Worm (Caenorhabditis elegans): Measurements from ENCODE around the gene T21E8.7.

DNA sequence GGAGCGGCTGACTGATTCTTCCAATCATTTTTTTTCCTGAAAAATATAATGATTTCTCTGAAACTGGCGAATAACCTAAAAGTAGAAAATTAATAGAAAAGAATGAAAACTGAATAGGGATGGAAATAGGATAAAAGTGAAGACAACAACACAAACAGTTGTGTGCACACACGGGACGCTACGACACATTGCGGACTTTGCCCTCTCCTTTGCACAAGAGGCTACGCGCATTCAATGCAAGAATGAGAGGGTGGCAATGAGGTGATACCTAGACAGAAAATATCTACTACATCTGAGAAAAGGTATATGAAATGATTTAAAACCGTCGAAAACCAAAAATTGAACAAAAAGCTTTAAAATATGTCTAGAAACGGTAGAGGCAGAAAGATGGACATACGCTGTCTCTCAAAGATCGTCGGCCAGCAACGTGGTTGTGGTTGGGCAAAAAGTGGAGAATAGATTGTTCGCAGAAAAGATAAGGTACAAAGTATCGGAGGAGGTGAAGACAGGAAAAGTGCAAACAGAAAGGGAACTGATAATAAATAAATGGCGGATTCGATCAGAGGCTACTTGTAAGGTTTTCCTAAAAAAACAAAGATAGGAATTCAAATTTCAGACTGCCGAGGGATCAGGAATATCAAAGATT is 16.9 kb downstream of the T21E8.7 start, which contains the start of gene suca-1:
- peak in 1 of 2 experiments; percentile 47 for TF ChIP-seq lsy-2 (tag; optimal IDR thresholded peaks at IDR 0.05)
- TF ChIP-seq nhr-12 (tag; optimal IDR thresholded peaks at IDR 0.05) = no peak

Measured in whole organism, L2 larva.